Fruit fly (Drosophila melanogaster) whole organism, embryonic: ENCODE results near the gene Arpc1.

Source experiments
- B-H2 ChIP-seq: fragments of 200-800 bp; sonication (Bioruptor generic); optimal IDR thresholded peaks from 2 replicates; lab custom pipeline; 2018; ENCODE audit warnings: missing biosample characterization, mild to moderate bottlenecking, missing genetic modification characterization
- CG12659 ChIP-seq: fragments of 200-800 bp; sonication (Bioruptor generic); optimal IDR thresholded peaks from 3 replicates; lab custom pipeline; 2017; ENCODE audit warnings: mild to moderate bottlenecking, missing biosample characterization, missing genetic modification reagents, missing genetic modification characterization
- CG12769 ChIP-seq: fragments of 200-800 bp; sonication (Bioruptor generic); optimal IDR thresholded peaks from 2 replicates; lab custom pipeline; 2019; ENCODE audit warnings: missing biosample characterization, mild to moderate bottlenecking, missing genetic modification characterization, moderate library complexity
- CG13624 ChIP-seq: fragments of 200-800 bp; sonication (Bioruptor generic); optimal IDR thresholded peaks from 2 replicates; lab custom pipeline; 2016; ENCODE audit warnings: missing biosample characterization, missing genetic modification characterization
- CG13775 ChIP-seq: fragments of 200-800 bp; sonication (Bioruptor generic); optimal IDR thresholded peaks from 3 replicates; lab custom pipeline; 2017; ENCODE audit warnings: missing biosample characterization, mild to moderate bottlenecking, missing genetic modification characterization
- CG13894 ChIP-seq: fragments of 200-800 bp; sonication (Bioruptor generic); optimal IDR thresholded peaks from 3 replicates; lab custom pipeline; 2018; ENCODE audit warnings: missing biosample characterization, mild to moderate bottlenecking, missing genetic modification characterization, moderate library complexity
- CG14965 ChIP-seq: fragments of 200-800 bp; sonication (Bioruptor generic); optimal IDR thresholded peaks from 2 replicates; lab custom pipeline; 2016; ENCODE audit warnings: missing biosample characterization, missing genetic modification characterization, borderline replicate concordance
- CG15479 ChIP-seq: fragments of 200-800 bp; sonication (Bioruptor generic); optimal IDR thresholded peaks from 3 replicates; lab custom pipeline; 2019; ENCODE audit warnings: missing biosample characterization, mild to moderate bottlenecking, missing genetic modification characterization, moderate library complexity
- CG16779 ChIP-seq: fragments of 200-800 bp; sonication (Bioruptor generic); IDR thresholded peaks from 2 replicates; pipeline ENCODE4 v1.3.6; 2022; ENCODE audit warnings: missing biosample characterization, missing genetic modification characterization
- CG17328 ChIP-seq: fragments of 200-800 bp; sonication (Bioruptor generic); IDR thresholded peaks from 2 replicates; pipeline ENCODE4 v1.3.6; 2022; ENCODE audit warnings: missing biosample characterization, missing genetic modification characterization
- CG17359 ChIP-seq: fragments of 200-800 bp; sonication (Bioruptor generic); optimal IDR thresholded peaks from 3 replicates; lab custom pipeline; 2018; ENCODE audit warnings: missing biosample characterization, mild to moderate bottlenecking, missing genetic modification characterization, moderate library complexity
- CG18764 ChIP-seq: fragments of 200-800 bp; sonication (Bioruptor generic); optimal IDR thresholded peaks from 3 replicates; lab custom pipeline; 2016; ENCODE audit warnings: missing biosample characterization, missing genetic modification characterization
- CG2875 ChIP-seq: fragments of 200-800 bp; sonication (Bioruptor generic); optimal IDR thresholded peaks from 2 replicates; lab custom pipeline; 2017; ENCODE audit warnings: missing biosample characterization, mild to moderate bottlenecking, missing genetic modification characterization, missing genetic modification reagents
- CG33557 ChIP-seq: fragments of 200-800 bp; sonication (Bioruptor generic); optimal IDR thresholded peaks from 2 replicates; lab custom pipeline; 2019; ENCODE audit warnings: missing biosample characterization, mild to moderate bottlenecking, missing genetic modification characterization, moderate library complexity
- CG4707 ChIP-seq: fragments of 200-800 bp; sonication (Bioruptor generic); optimal IDR thresholded peaks from 2 replicates; lab custom pipeline; 2018; ENCODE audit warnings: missing biosample characterization, mild to moderate bottlenecking, missing genetic modification characterization, moderate library complexity
- CG6813 ChIP-seq: fragments of 200-800 bp; sonication (Bioruptor generic); optimal IDR thresholded peaks from 2 replicates; lab custom pipeline; 2017; ENCODE audit warnings: missing biosample characterization, missing genetic modification characterization, mild to moderate bottlenecking, moderate library complexity, missing genetic modification reagents
- CG7357 ChIP-seq: fragments of 200-800 bp; sonication (Bioruptor generic); IDR thresholded peaks from 3 replicates; pipeline ENCODE4 v1.3.6; 2022; ENCODE audit warnings: missing biosample characterization, missing genetic modification characterization
- CG7556 ChIP-seq: fragments of 200-800 bp; sonication (Bioruptor generic); optimal IDR thresholded peaks from 2 replicates; lab custom pipeline; 2017; ENCODE audit warnings: missing biosample characterization, mild to moderate bottlenecking, missing genetic modification characterization
- CrebB ChIP-seq: fragments of 200-800 bp; sonication (Bioruptor generic); optimal IDR thresholded peaks from 3 replicates; lab custom pipeline; 2018; ENCODE audit warnings: missing biosample characterization, mild to moderate bottlenecking, missing genetic modification characterization
- E2f1 ChIP-seq: fragments of 200-800 bp; sonication (Bioruptor generic); IDR thresholded peaks from 2 replicates; pipeline ENCODE4 v1.3.6; 2022; ENCODE audit warnings: missing biosample characterization, missing genetic modification characterization
- HLH3B ChIP-seq: fragments of 200-800 bp; sonication (Bioruptor generic); IDR thresholded peaks from 2 replicates; pipeline ENCODE4 v1.3.6; 2022; ENCODE audit warnings: missing biosample characterization, missing genetic modification characterization
- HLH4C ChIP-seq: fragments of 200-800 bp; sonication (Bioruptor generic); IDR thresholded peaks from 3 replicates; pipeline ENCODE4 v1.3.6; 2022; ENCODE audit warnings: missing biosample characterization, missing genetic modification characterization; ENCODE audit not compliant: partially characterized antibody
- HLHmδ ChIP-seq: fragments of 200-800 bp; sonication (Bioruptor generic); optimal IDR thresholded peaks from 2 replicates; lab custom pipeline; 2018; ENCODE audit warnings: missing biosample characterization, mild to moderate bottlenecking, missing genetic modification characterization, moderate library complexity
- Mad ChIP-seq: fragments of 200-800 bp; sonication (Bioruptor generic); optimal IDR thresholded peaks from 2 replicates; lab custom pipeline; 2016; ENCODE audit warnings: missing biosample characterization, missing genetic modification characterization
- Max ChIP-seq: fragments of 200-800 bp; sonication (Bioruptor generic); optimal IDR thresholded peaks from 2 replicates; lab custom pipeline; 2016; ENCODE audit warnings: missing biosample characterization, mild to moderate bottlenecking, missing genetic modification characterization
- Nf-YA ChIP-seq: fragments of 200-800 bp; sonication (Bioruptor generic); IDR thresholded peaks from 2 replicates; pipeline ENCODE4 v1.3.6; 2022; ENCODE audit warnings: missing biosample characterization, missing genetic modification characterization
- PHDP ChIP-seq: fragments of 200-800 bp; sonication (Bioruptor generic); optimal IDR thresholded peaks from 3 replicates; lab custom pipeline; 2018; ENCODE audit warnings: missing biosample characterization, mild to moderate bottlenecking, missing genetic modification characterization, moderate library complexity
- Pdp1 ChIP-seq, 2 experiments: fragments of 200-800 bp; sonication (Bioruptor generic); optimal IDR thresholded peaks; 3 replicates each; lab custom pipeline; 2016; ENCODE audit warnings: missing biosample characterization in 2 of 2, missing genetic modification characterization in 2 of 2, mild to moderate bottlenecking in 1 of 2, moderate library complexity in 1 of 2
- Ravus ChIP-seq: fragments of 200-800 bp; sonication (Bioruptor generic); IDR thresholded peaks from 2 replicates; pipeline ENCODE4 v1.3.6; 2022; ENCODE audit warnings: missing biosample characterization, missing genetic modification characterization
- Side ChIP-seq: fragments of 200-800 bp; sonication (Bioruptor generic); optimal IDR thresholded peaks from 2 replicates; lab custom pipeline; 2016; ENCODE audit warnings: missing biosample characterization, missing genetic modification characterization
- YL-1 ChIP-seq: fragments of 200-800 bp; sonication (Bioruptor generic); optimal IDR thresholded peaks from 3 replicates; lab custom pipeline; 2017; ENCODE audit warnings: missing biosample characterization, mild to moderate bottlenecking, missing genetic modification characterization
- abd-A ChIP-seq: fragments of 200-800 bp; sonication (Bioruptor generic); optimal IDR thresholded peaks from 3 replicates; lab custom pipeline; 2019; ENCODE audit warnings: missing biosample characterization, mild to moderate bottlenecking, missing genetic modification characterization, moderate library complexity
- ato ChIP-seq: fragments of 200-800 bp; sonication (Bioruptor generic); IDR thresholded peaks from 2 replicates; pipeline ENCODE4 v1.3.6; 2022; ENCODE audit warnings: missing biosample characterization, missing genetic modification characterization; ENCODE audit not compliant: partially characterized antibody
- bbx ChIP-seq: fragments of 200-800 bp; sonication (Bioruptor generic); IDR thresholded peaks from 2 replicates; pipeline ENCODE4 v1.3.6; 2022; ENCODE audit warnings: missing biosample characterization, missing genetic modification characterization; ENCODE audit not compliant: partially characterized antibody
- bowl ChIP-seq: fragments of 200-800 bp; sonication (Bioruptor generic); IDR thresholded peaks from 2 replicates; pipeline ENCODE4 v1.3.6; 2022; ENCODE audit warnings: missing biosample characterization, missing genetic modification characterization
- dpn ChIP-seq, 2 experiments: fragments of 200-800 bp; sonication (Bioruptor generic); optimal IDR thresholded peaks; 3 replicates each; lab custom pipeline; 2016; ENCODE audit warnings: missing biosample characterization in 2 of 2, missing genetic modification characterization in 2 of 2
- ftz-f1 ChIP-seq: fragments of 200-800 bp; sonication (Bioruptor generic); optimal IDR thresholded peaks from 2 replicates; lab custom pipeline; 2016; ENCODE audit warnings: missing biosample characterization, missing genetic modification characterization
- her ChIP-seq: fragments of 200-800 bp; sonication (Bioruptor generic); optimal IDR thresholded peaks from 2 replicates; lab custom pipeline; 2016; ENCODE audit warnings: missing biosample characterization, missing genetic modification characterization
- hkb ChIP-seq, 2 experiments: fragments of 200-800 bp in 1 of 2; fragments of >200 bp in 1 of 2; sonication (Bioruptor generic) in 1 of 2; IDR thresholded peaks in 1 of 2; optimal IDR thresholded peaks in 1 of 2; 2 replicates each; pipeline versions ENCODE4 v1.3.6 to Lab custom; 2017 to 2022; ENCODE audit warnings: missing biosample characterization in 1 of 2, missing genetic modification characterization in 1 of 2
- jumu ChIP-seq: fragments of 200-800 bp; sonication (Bioruptor generic); optimal IDR thresholded peaks from 3 replicates; lab custom pipeline; 2016; ENCODE audit warnings: missing biosample characterization, missing genetic modification characterization
- lola ChIP-seq, 3 experiments: fragments of >200 bp in 2 of 3; fragments of 200-800 bp in 1 of 3; sonication (Bioruptor generic) in 1 of 3; optimal IDR thresholded peaks; 2 replicates each; lab custom pipeline; 2017 to 2019; ENCODE audit warnings: missing biosample characterization in 3 of 3, missing genetic modification characterization in 3 of 3, mild to moderate bottlenecking in 1 of 3, moderate library complexity in 1 of 3
- nau ChIP-seq: fragments of 200-800 bp; sonication (Bioruptor generic); optimal IDR thresholded peaks from 3 replicates; lab custom pipeline; 2017; ENCODE audit warnings: missing biosample characterization, mild to moderate bottlenecking, missing genetic modification characterization, missing genetic modification reagents
- odd ChIP-seq: fragments of 200-800 bp; sonication (Bioruptor generic); optimal IDR thresholded peaks from 2 replicates; lab custom pipeline; 2017; ENCODE audit warnings: missing biosample characterization, mild to moderate bottlenecking, missing genetic modification characterization
- sc ChIP-seq, 3 experiments: fragments of >200 bp in 2 of 3; fragments of 200-800 bp in 1 of 3; sonication (Bioruptor generic) in 1 of 3; optimal IDR thresholded peaks; 2 replicates in 2 of 3; 3 replicates in 1 of 3; lab custom pipeline; 2017; ENCODE audit warnings: mild to moderate bottlenecking in 1 of 3, missing biosample characterization in 1 of 3, missing genetic modification characterization in 1 of 3, missing genetic modification reagents in 1 of 3
- sens ChIP-seq: fragments of 200-800 bp; sonication (Bioruptor generic); peaks from one replicate; lab custom pipeline; 2016; ENCODE audit warnings: missing biosample characterization, missing genetic modification characterization
- sob ChIP-seq: fragments of 200-800 bp; sonication (Bioruptor generic); IDR thresholded peaks from 2 replicates; pipeline ENCODE4 v1.3.6; 2022; ENCODE audit warnings: missing biosample characterization, missing genetic modification characterization
- sug ChIP-seq: fragments of 200-800 bp; optimal IDR thresholded peaks from 2 replicates; lab custom pipeline; 2019; ENCODE audit warnings: missing biosample characterization, mild to moderate bottlenecking, missing genetic modification characterization, moderate library complexity
- ttk ChIP-seq: fragments of 200-800 bp; sonication (Bioruptor generic); IDR thresholded peaks from 2 replicates; pipeline ENCODE4 v2.1.2; 2022; ENCODE audit warnings: missing biosample characterization, missing genetic modification characterization

Arpc1 gene

DNA sequence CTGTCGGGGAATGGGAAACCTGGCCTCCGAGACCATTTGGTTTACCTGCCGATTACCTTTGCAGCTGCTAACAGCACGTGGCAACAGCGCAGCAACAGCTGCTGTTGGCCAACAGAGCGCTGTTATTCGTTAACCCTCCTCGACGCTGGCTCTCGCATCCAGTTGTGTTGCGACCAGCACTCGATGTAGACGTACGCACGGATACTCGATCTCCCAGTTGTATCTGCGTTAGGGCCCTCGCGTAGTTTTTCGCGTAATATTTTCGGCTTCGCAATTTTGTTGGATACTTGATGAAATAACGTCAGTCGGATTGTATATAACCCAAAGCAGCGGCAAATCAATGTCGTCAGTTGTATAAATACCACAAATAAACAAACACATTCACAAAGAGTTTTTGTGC, 49.3 kb upstream of the Arpc1 start (continued):
- TF ChIP-seq CG15479 (GFP tag; lab: Kevin White, UChicago) (peak; percentile 3), CG17328 (GFP tag; lab: Robert Waterston, UW) (peak; percentile 40; the same call in 1 of the 2 replicates), E2f1 (GFP tag; lab: Robert Waterston, UW) (no peak), sens (GFP tag; lab: Kevin White, UChicago) (peak; percentile 85), sob (GFP tag; lab: Robert Waterston, UW) (peak; percentile 51; the same call in 1 of the 2 replicates), abd-A (tag; lab: Kevin White, UChicago) (peak; percentile 8), hkb (optimal IDR thresholded peaks at IDR 0.05; lab: Kevin White, UChicago) (no peak), hkb (GFP tag; IDR thresholded peaks at IDR 0.05; lab: Robert Waterston, UW) (0 out of 2 replicates have a peak, but pooled peaks have one; percentile 39), CG14965 (GFP tag; lab: Kevin White, UChicago) (no peak), CG7357 (GFP tag; lab: Robert Waterston, UW) (0 out of 3 replicates have a peak, but pooled peaks have one; percentile 12), B-H2 (GFP tag; lab: Kevin White, UChicago) (peak; percentile 25), sc (optimal IDR thresholded peaks at IDR 0.05; lab: Kevin White, UChicago) (no peak), sc (GFP tag; optimal IDR thresholded peaks at IDR 0.05; lab: Kevin White, UChicago) (no peak), CG12769 (tag; lab: Kevin White, UChicago) (peak; percentile 58), PHDP (tag; lab: Kevin White, UChicago) (peak; percentile 17), Ravus (no peak), CG17359 (tag; lab: Kevin White, UChicago) (peak; percentile 20), CG7556 (no peak), CG33557 (GFP tag; lab: Kevin White, UChicago) (no peak), ttk (GFP tag; lab: Robert Waterston, UW) (peak; percentile 44; the same call in 1 of the 2 replicates), bowl (peak; percentile 47; the same call in 1 of the 2 replicates), jumu (GFP tag; lab: Kevin White, UChicago) (no peak), Mad (GFP tag; lab: Kevin White, UChicago) (peak; percentile 17), Side (GFP tag; lab: Kevin White, UChicago) (peak; percentile 21), HLHmδ (GFP tag; lab: Kevin White, UChicago) (peak; percentile 96), CG2875 (GFP tag; lab: Kevin White, UChicago) (no peak), CG13775 (GFP tag; lab: Kevin White, UChicago) (no peak), YL-1 (GFP tag; lab: Kevin White, UChicago) (no peak), Pdp1 (GFP tag; optimal IDR thresholded peaks at IDR 0.05; lab: Kevin White, UChicago) (peak in 1 of 2 experiments; percentile 40), ftz-f1 (GFP tag; lab: Kevin White, UChicago) (peak; percentile 23), CG18764 (no peak), CrebB (tag; lab: Kevin White, UChicago) (peak; percentile 18), HLH3B (GFP tag; lab: Robert Waterston, UW) (peak; percentile 21; the same call in 1 of the 2 replicates), Max (GFP tag; lab: Kevin White, UChicago) (no peak), CG4707 (peak; percentile 50), her (peak; percentile 43), dpn (GFP tag; optimal IDR thresholded peaks at IDR 0.05; lab: Kevin White, UChicago) (peak in 1 of 2 experiments; percentile 10), lola (GFP tag; optimal IDR thresholded peaks at IDR 0.05; lab: Kevin White, UChicago) (no peak), CG6813 (GFP tag; lab: Kevin White, UChicago) (peak; percentile 50), CG13894 (tag; lab: Kevin White, UChicago) (peak; percentile 25), ato (GFP tag; lab: Robert Waterston, UW) (peak; percentile 75), bbx (GFP tag; lab: Robert Waterston, UW) (peak; percentile 78), HLH4C (GFP tag; lab: Robert Waterston, UW) (no peak), CG12659 (GFP tag; lab: Kevin White, UChicago) (no peak), CG16779 (0 out of 2 replicates have a peak, but pooled peaks have one; percentile 51), sug (tag; lab: Kevin White, UChicago) (peak; percentile 55), odd (GFP tag; lab: Kevin White, UChicago) (no peak), Nf-YA (GFP tag; lab: Robert Waterston, UW) (peak; percentile 38; the same call in 1 of the 2 replicates), CG13624 (GFP tag; lab: Kevin White, UChicago) (peak; percentile 33), nau (GFP tag; lab: Kevin White, UChicago) (peak; percentile 27)
